Fruit fly (Drosophila melanogaster) whole organism, embryonic: ENCODE data around the gene Blos4.

Source experiments
- Antp ChIP-seq: fragments of 200-800 bp; sonication (Bioruptor generic); optimal IDR thresholded peaks from 3 replicates; lab custom pipeline; 2016; ENCODE audit warnings: missing biosample characterization, missing genetic modification characterization
- CG11695 ChIP-seq: fragments of 200-800 bp; sonication (Bioruptor generic); IDR thresholded peaks from 3 replicates; pipeline ENCODE4 v1.3.6; 2022; ENCODE audit warnings: missing biosample characterization, missing genetic modification characterization
- CG12071 ChIP-seq: fragments of 200-800 bp; sonication (Bioruptor generic); optimal IDR thresholded peaks from 3 replicates; lab custom pipeline; 2018; ENCODE audit warnings: missing biosample characterization, mild to moderate bottlenecking, missing genetic modification characterization
- CG13624 ChIP-seq: fragments of 200-800 bp; sonication (Bioruptor generic); optimal IDR thresholded peaks from 2 replicates; lab custom pipeline; 2016; ENCODE audit warnings: missing biosample characterization, missing genetic modification characterization
- CG14014 ChIP-seq: fragments of 200-800 bp; sonication (Bioruptor generic); IDR thresholded peaks from 2 replicates; pipeline ENCODE4 v1.3.6; 2022; ENCODE audit warnings: missing biosample characterization, missing genetic modification characterization
- CG14965 ChIP-seq: fragments of 200-800 bp; sonication (Bioruptor generic); optimal IDR thresholded peaks from 2 replicates; lab custom pipeline; 2016; ENCODE audit warnings: missing biosample characterization, missing genetic modification characterization, borderline replicate concordance
- CG1529 ChIP-seq: fragments of 200-800 bp; sonication (Bioruptor generic); optimal IDR thresholded peaks from 3 replicates; lab custom pipeline; 2018; ENCODE audit warnings: missing biosample characterization, missing genetic modification characterization
- CG16863 ChIP-seq: fragments of 200-800 bp; sonication (Bioruptor generic); optimal IDR thresholded peaks from 3 replicates; lab custom pipeline; 2016; ENCODE audit warnings: missing biosample characterization, missing genetic modification characterization
- CG17612 ChIP-seq: fragments of 200-800 bp; sonication (Bioruptor generic); IDR thresholded peaks from 2 replicates; pipeline ENCODE4 v1.3.6; 2022; ENCODE audit warnings: missing biosample characterization, missing genetic modification characterization
- CG18011 ChIP-seq: fragments of 200-800 bp; sonication (Bioruptor generic); optimal IDR thresholded peaks from 2 replicates; lab custom pipeline; 2017; ENCODE audit warnings: missing biosample characterization, missing genetic modification characterization, mild to moderate bottlenecking, moderate library complexity, missing genotype
- CG32532 ChIP-seq: fragments of 200-800 bp; sonication (Bioruptor generic); IDR thresholded peaks from 2 replicates; pipeline ENCODE4 v1.3.6; 2022; ENCODE audit warnings: missing biosample characterization, missing genetic modification characterization
- CG3281 ChIP-seq: fragments of 200-800 bp; sonication (Bioruptor generic); optimal IDR thresholded peaks from 3 replicates; lab custom pipeline; 2017; ENCODE audit warnings: missing biosample characterization, mild to moderate bottlenecking, missing genetic modification characterization
- CG6813 ChIP-seq: fragments of 200-800 bp; sonication (Bioruptor generic); optimal IDR thresholded peaks from 2 replicates; lab custom pipeline; 2017; ENCODE audit warnings: missing biosample characterization, missing genetic modification characterization, mild to moderate bottlenecking, moderate library complexity, missing genetic modification reagents
- CG7556 ChIP-seq: fragments of 200-800 bp; sonication (Bioruptor generic); optimal IDR thresholded peaks from 2 replicates; lab custom pipeline; 2017; ENCODE audit warnings: missing biosample characterization, mild to moderate bottlenecking, missing genetic modification characterization
- CG8359 ChIP-seq: fragments of 200-800 bp; sonication (Bioruptor generic); optimal IDR thresholded peaks from 2 replicates; lab custom pipeline; 2017; ENCODE audit warnings: missing biosample characterization, mild to moderate bottlenecking, missing genetic modification characterization, borderline replicate concordance
- CG8924 ChIP-seq: fragments of 200-800 bp; optimal IDR thresholded peaks from 3 replicates; lab custom pipeline; 2019; ENCODE audit warnings: missing biosample characterization, mild to moderate bottlenecking, missing genetic modification characterization, moderate library complexity
- CG9609 ChIP-seq: fragments of 200-800 bp; sonication (Bioruptor generic); optimal IDR thresholded peaks from 3 replicates; lab custom pipeline; 2016; ENCODE audit warnings: missing biosample characterization, missing genetic modification characterization
- CG9817 ChIP-seq: fragments of 200-800 bp; sonication (Bioruptor generic); optimal IDR thresholded peaks from 2 replicates; lab custom pipeline; 2018; ENCODE audit warnings: missing biosample characterization, mild to moderate bottlenecking, missing genetic modification characterization, moderate library complexity
- CoRest ChIP-seq: fragments of 200-800 bp; sonication (Bioruptor generic); optimal IDR thresholded peaks from 3 replicates; lab custom pipeline; 2018; ENCODE audit warnings: missing biosample characterization, mild to moderate bottlenecking, missing genetic modification characterization, moderate library complexity
- D19A ChIP-seq: fragments of 200-800 bp; optimal IDR thresholded peaks from 3 replicates; lab custom pipeline; 2019; ENCODE audit warnings: missing biosample characterization, mild to moderate bottlenecking, missing genetic modification characterization, moderate library complexity
- D19B ChIP-seq: fragments of 200-800 bp; sonication (Bioruptor generic); optimal IDR thresholded peaks from 2 replicates; lab custom pipeline; 2017; ENCODE audit warnings: missing biosample characterization, mild to moderate bottlenecking, missing genetic modification characterization
- H15 ChIP-seq: fragments of 200-800 bp; sonication (Bioruptor generic); IDR thresholded peaks from 3 replicates; pipeline ENCODE4 v1.3.6; 2022; ENCODE audit warnings: missing biosample characterization, missing genetic modification characterization
- Meics ChIP-seq: fragments of 200-800 bp; sonication (Bioruptor generic); optimal IDR thresholded peaks from 2 replicates; lab custom pipeline; 2017; ENCODE audit warnings: missing biosample characterization, mild to moderate bottlenecking, missing genetic modification characterization
- Oaz ChIP-seq: fragments of 200-800 bp; sonication (Bioruptor generic); IDR thresholded peaks from 2 replicates; pipeline ENCODE4 v1.3.6; 2022; ENCODE audit warnings: missing biosample characterization, missing genetic modification characterization
- Ptx1 ChIP-seq: fragments of 200-800 bp; sonication (Bioruptor generic); IDR thresholded peaks from 2 replicates; pipeline ENCODE4 v1.3.6; 2022; ENCODE audit warnings: missing biosample characterization, missing genetic modification characterization
- Six4 ChIP-seq: fragments of 200-800 bp; sonication (Bioruptor generic); optimal IDR thresholded peaks from 2 replicates; lab custom pipeline; 2016; ENCODE audit warnings: missing biosample characterization, missing genetic modification characterization
- Trl ChIP-seq, 3 experiments: fragments of >200 bp in 2 of 3; fragments of 200-800 bp in 1 of 3; sonication (Bioruptor generic) in 1 of 3; optimal IDR thresholded peaks; 2 replicates in 1 of 3; 3 replicates in 2 of 3; lab custom pipeline; 2016 to 2017; ENCODE audit warnings: missing biosample characterization in 1 of 3, missing genetic modification characterization in 1 of 3
- amos ChIP-seq: fragments of 200-800 bp; sonication (Bioruptor generic); IDR thresholded peaks from 2 replicates; pipeline ENCODE4 v1.3.6; 2022; ENCODE audit warnings: missing biosample characterization, missing genetic modification characterization; ENCODE audit not compliant: partially characterized antibody
- br ChIP-seq: fragments of >200 bp; optimal IDR thresholded peaks from 2 replicates; lab custom pipeline; 2017
- dan ChIP-seq: fragments of 200-800 bp; sonication (Bioruptor generic); IDR thresholded peaks from 2 replicates; pipeline ENCODE4 v1.3.6; 2022; ENCODE audit warnings: missing biosample characterization, missing genetic modification characterization
- dati ChIP-seq: fragments of 200-800 bp; sonication (Bioruptor generic); IDR thresholded peaks from 2 replicates; pipeline ENCODE4 v1.3.6; 2022; ENCODE audit warnings: missing biosample characterization, missing genetic modification characterization
- eve ChIP-seq, 2 experiments: fragments of >200 bp; optimal IDR thresholded peaks; 2 replicates each; lab custom pipeline; 2017; ENCODE audit warnings: missing biosample characterization in 2 of 2, missing genetic modification characterization in 2 of 2
- exex ChIP-seq: fragments of 200-800 bp; sonication (Bioruptor generic); optimal IDR thresholded peaks from 4 replicates; lab custom pipeline; 2018; ENCODE audit warnings: missing biosample characterization, mild to moderate bottlenecking, missing genetic modification characterization, moderate library complexity
- ftz-f1 ChIP-seq: fragments of 200-800 bp; sonication (Bioruptor generic); optimal IDR thresholded peaks from 2 replicates; lab custom pipeline; 2016; ENCODE audit warnings: missing biosample characterization, missing genetic modification characterization
- gem ChIP-seq: fragments of 200-800 bp; sonication (Bioruptor generic); optimal IDR thresholded peaks from 2 replicates; lab custom pipeline; 2019; ENCODE audit warnings: missing biosample characterization, mild to moderate bottlenecking, missing genetic modification characterization, moderate library complexity
- her ChIP-seq: fragments of 200-800 bp; sonication (Bioruptor generic); optimal IDR thresholded peaks from 2 replicates; lab custom pipeline; 2016; ENCODE audit warnings: missing biosample characterization, missing genetic modification characterization
- insv ChIP-seq, 2 experiments: fragments of 200-800 bp; sonication (Bioruptor generic); optimal IDR thresholded peaks; 3 replicates each; lab custom pipeline; 2016 to 2018; ENCODE audit warnings: missing biosample characterization in 2 of 2, missing genetic modification characterization in 2 of 2
- maf-S ChIP-seq: fragments of 200-800 bp; sonication (Bioruptor generic); optimal IDR thresholded peaks from 2 replicates; lab custom pipeline; 2016; ENCODE audit warnings: missing biosample characterization, missing genetic modification characterization
- nmo ChIP-seq: fragments of 200-800 bp; sonication (Bioruptor generic); optimal IDR thresholded peaks from 2 replicates; lab custom pipeline; 2018; ENCODE audit warnings: missing biosample characterization, mild to moderate bottlenecking, missing genetic modification characterization, moderate library complexity
- pan ChIP-seq, 4 experiments: fragments of >200 bp in 3 of 4; fragments of 200-800 bp in 1 of 4; sonication (Bioruptor generic) in 1 of 4; optimal IDR thresholded peaks in 3 of 4; IDR thresholded peaks in 1 of 4; 2 replicates each; pipeline versions ENCODE4 v1.3.6 to Lab custom; 2017 to 2022; ENCODE audit warnings: missing biosample characterization in 2 of 4, missing genetic modification characterization in 2 of 4, mixed read lengths in 1 of 4
- psq ChIP-seq: fragments of 200-800 bp; sonication (Bioruptor generic); optimal IDR thresholded peaks from 2 replicates; lab custom pipeline; 2017; ENCODE audit warnings: missing biosample characterization, missing genetic modification characterization
- sens ChIP-seq: fragments of 200-800 bp; sonication (Bioruptor generic); peaks from one replicate; lab custom pipeline; 2016; ENCODE audit warnings: missing biosample characterization, missing genetic modification characterization
- sim ChIP-seq: fragments of 200-800 bp; sonication (Bioruptor generic); IDR thresholded peaks from 2 replicates; pipeline ENCODE4 v1.3.6; 2022; ENCODE audit warnings: missing biosample characterization, missing genetic modification characterization
- tgo ChIP-seq: fragments of 200-800 bp; sonication (Bioruptor generic); IDR thresholded peaks from 3 replicates; pipeline ENCODE4 v1.3.6; 2022; ENCODE audit warnings: missing biosample characterization, missing genetic modification characterization
- tup ChIP-seq: fragments of 200-800 bp; sonication (Bioruptor generic); optimal IDR thresholded peaks from 2 replicates; lab custom pipeline; 2016; ENCODE audit warnings: missing biosample characterization, mild to moderate bottlenecking, missing genetic modification characterization, moderate library complexity
- wor ChIP-seq: fragments of 200-800 bp; sonication (Bioruptor generic); IDR thresholded peaks from 2 replicates; pipeline ENCODE4 v1.3.6; 2022; ENCODE audit warnings: missing biosample characterization, missing genetic modification characterization
- zf30C ChIP-seq: fragments of 200-800 bp; sonication (Bioruptor generic); optimal IDR thresholded peaks from 3 replicates; lab custom pipeline; 2018; ENCODE audit warnings: missing biosample characterization, mild to moderate bottlenecking, missing genetic modification characterization

Gene Blos4

DNA sequence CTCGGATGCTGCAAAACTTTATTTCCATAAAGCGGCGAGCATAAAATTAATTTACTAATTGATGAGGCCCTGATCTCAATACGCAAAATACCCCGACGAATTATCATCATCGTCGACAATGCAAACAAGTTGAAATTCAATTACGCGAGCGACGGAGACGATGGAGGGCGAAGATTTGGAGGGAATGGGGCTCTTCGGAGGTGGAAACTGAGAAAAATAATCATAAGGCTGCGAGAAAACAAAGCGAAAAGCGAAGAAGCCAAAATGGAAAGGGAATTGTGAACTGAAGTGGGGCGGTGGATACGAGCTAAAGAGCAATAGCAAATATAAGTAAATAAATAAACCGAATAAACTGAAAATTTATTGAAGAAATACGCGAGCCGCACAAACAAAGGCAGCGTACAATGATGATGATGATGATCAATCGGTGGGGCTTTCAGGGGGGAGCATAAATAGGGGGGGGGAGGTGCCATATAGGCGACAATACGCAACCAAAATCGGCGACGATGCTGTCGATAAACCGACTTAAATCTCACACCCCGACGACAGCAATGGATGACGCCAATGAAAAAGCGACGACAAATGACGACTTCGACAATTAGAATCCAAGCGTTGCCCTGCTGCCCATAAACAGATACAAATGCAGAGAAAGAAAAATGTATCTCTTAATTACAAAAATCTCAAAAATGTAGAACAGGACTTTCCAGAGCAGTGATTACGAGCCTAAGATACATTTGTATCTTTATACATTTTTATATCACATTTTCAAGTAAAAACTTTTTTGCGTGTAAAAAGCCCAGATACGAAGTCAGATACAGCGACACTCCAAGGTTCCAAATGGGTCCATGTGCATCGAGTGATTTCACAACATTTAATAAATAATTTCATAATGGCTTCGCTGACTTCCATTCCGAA is 40.8 kb upstream of the Blos4 start (continued):
- TF ChIP-seq sens (GFP tag; lab: Kevin White, UChicago) (peak; percentile 91), dan (GFP tag; lab: Robert Waterston, UW) (no peak), CG8924 (tag; lab: Kevin White, UChicago) (peak; percentile 40), maf-S (GFP tag; lab: Kevin White, UChicago) (no peak), her (GFP tag; lab: Kevin White, UChicago) (peak; percentile 24), CG18011 (GFP tag; lab: Kevin White, UChicago) (peak; percentile 38), psq (GFP tag; lab: Kevin White, UChicago) (peak; percentile 37), CG9817 (tag; lab: Kevin White, UChicago) (peak; percentile 43), CG1529 (no peak), amos (GFP tag; lab: Robert Waterston, UW) (no peak), CG8359 (no peak), gem (tag; lab: Kevin White, UChicago) (peak; percentile 78), wor (GFP tag; lab: Robert Waterston, UW) (peak; percentile 47; the same call in 1 of the 2 replicates), eve (GFP tag; optimal IDR thresholded peaks at IDR 0.05; lab: Kevin White, UChicago) (peak in 1 of 2 experiments; percentile 64), ftz-f1 (GFP tag; lab: Kevin White, UChicago) (no peak), CG6813 (GFP tag; lab: Kevin White, UChicago) (peak; percentile 30), CG14014 (GFP tag; lab: Robert Waterston, UW) (peak; percentile 67; the same call in 1 of the 2 replicates), CG11695 (GFP tag; lab: Robert Waterston, UW) (peak; percentile 75; the same call in 2 of the 3 replicates), CoRest (peak; percentile 65), Ptx1 (peak; percentile 79), CG16863 (GFP tag; lab: Kevin White, UChicago) (peak; percentile 56), CG3281 (GFP tag; lab: Kevin White, UChicago) (peak; percentile 66), D19A (tag; lab: Kevin White, UChicago) (peak; percentile 26), Six4 (GFP tag; lab: Kevin White, UChicago) (peak; percentile 54), CG14965 (GFP tag; lab: Kevin White, UChicago) (no peak), tup (no peak), CG12071 (GFP tag; lab: Kevin White, UChicago) (peak; percentile 45), exex (no peak), insv (GFP tag; optimal IDR thresholded peaks at IDR 0.05; lab: Kevin White, UChicago) (no peak), H15 (GFP tag; lab: Robert Waterston, UW) (peak; percentile 72), Trl (optimal IDR thresholded peaks at IDR 0.05; lab: Kevin White, UChicago) (no peak), Trl (GFP tag; optimal IDR thresholded peaks at IDR 0.05; lab: Kevin White, UChicago) (peak; percentile 31), CG17612 (GFP tag; lab: Robert Waterston, UW) (peak; percentile 29; the same call in 1 of the 2 replicates), Oaz (GFP tag; lab: Robert Waterston, UW) (peak; percentile 38; the same call in 1 of the 2 replicates), br (lab: Kevin White, UChicago) (no peak), zf30C (GFP tag; lab: Kevin White, UChicago) (no peak), sim (GFP tag; lab: Robert Waterston, UW) (peak; percentile 65), pan (optimal IDR thresholded peaks at IDR 0.05; lab: Kevin White, UChicago) (no peak), pan (GFP tag; optimal IDR thresholded peaks at IDR 0.05 in 1 of 2, IDR thresholded peaks at IDR 0.05 in 1 of 2) (peak in 1 of 2 experiments; percentile 88), dati (peak; percentile 23; the same call in 1 of the 2 replicates), Meics (GFP tag; lab: Kevin White, UChicago) (peak; percentile 65), Antp (GFP tag; lab: Kevin White, UChicago) (peak; percentile 34), CG9609 (GFP tag; lab: Kevin White, UChicago) (peak; percentile 41), D19B (GFP tag; lab: Kevin White, UChicago) (no peak), CG32532 (GFP tag; lab: Robert Waterston, UW) (peak; percentile 73), CG7556 (GFP tag; lab: Kevin White, UChicago) (peak; percentile 66), CG13624 (GFP tag; lab: Kevin White, UChicago) (peak; percentile 67), tgo (peak; percentile 77), nmo (GFP tag; lab: Kevin White, UChicago) (peak; percentile 63)
